Fruit fly (Drosophila melanogaster) whole organism, embryonic: ENCODE measurements around the gene RpS25.

ENCODE experiments used
- Bgb ChIP-seq: fragments of 200-800 bp; sonication (Bioruptor generic); IDR thresholded peaks from 2 replicates; pipeline ENCODE4 v1.3.6; 2022; ENCODE audit warnings: missing biosample characterization, missing genetic modification characterization; ENCODE audit not compliant: partially characterized antibody
- CG1233 ChIP-seq: fragments of 200-800 bp; sonication (Bioruptor generic); optimal IDR thresholded peaks from 4 replicates; lab custom pipeline; 2018; ENCODE audit warnings: missing biosample characterization, mild to moderate bottlenecking, missing genetic modification characterization
- CG14441 ChIP-seq: fragments of 200-800 bp; sonication (Bioruptor generic); IDR thresholded peaks from 2 replicates; pipeline ENCODE4 v1.3.6; 2022; ENCODE audit warnings: missing biosample characterization, missing genetic modification characterization
- CG1602 ChIP-seq: fragments of 200-800 bp; sonication (Bioruptor generic); optimal IDR thresholded peaks from 3 replicates; lab custom pipeline; 2016; ENCODE audit warnings: missing biosample characterization, missing genetic modification characterization
- CG16815 ChIP-seq: fragments of 200-800 bp; sonication (Bioruptor generic); optimal IDR thresholded peaks from 3 replicates; lab custom pipeline; 2017; ENCODE audit warnings: missing biosample characterization, mild to moderate bottlenecking, missing genetic modification characterization
- CG18619 ChIP-seq: fragments of 200-800 bp; sonication (Bioruptor generic); optimal IDR thresholded peaks from 3 replicates; lab custom pipeline; 2017; ENCODE audit warnings: missing biosample characterization, mild to moderate bottlenecking, missing genetic modification characterization
- CG3163 ChIP-seq: fragments of 200-800 bp; sonication (Bioruptor generic); optimal IDR thresholded peaks from 3 replicates; lab custom pipeline; 2016; ENCODE audit warnings: missing biosample characterization, missing genetic modification characterization
- CG32767 ChIP-seq: fragments of 200-800 bp; sonication (Bioruptor generic); IDR thresholded peaks from 2 replicates; pipeline ENCODE4 v1.3.6; 2022; ENCODE audit warnings: missing biosample characterization, missing genetic modification characterization
- CG34376 ChIP-seq: fragments of 200-800 bp; sonication (Bioruptor generic); optimal IDR thresholded peaks from 2 replicates; lab custom pipeline; 2018; ENCODE audit warnings: missing biosample characterization, mild to moderate bottlenecking, missing genetic modification characterization
- CG4360 ChIP-seq: fragments of 200-800 bp; sonication (Bioruptor generic); IDR thresholded peaks from 2 replicates; pipeline ENCODE4 v1.3.6; 2022; ENCODE audit warnings: missing biosample characterization, missing genetic modification characterization
- CG6813 ChIP-seq: fragments of 200-800 bp; sonication (Bioruptor generic); optimal IDR thresholded peaks from 2 replicates; lab custom pipeline; 2017; ENCODE audit warnings: missing biosample characterization, missing genetic modification characterization, mild to moderate bottlenecking, moderate library complexity, missing genetic modification reagents
- CG8089 ChIP-seq: fragments of 200-800 bp; sonication (Bioruptor generic); optimal IDR thresholded peaks from 3 replicates; lab custom pipeline; 2016; ENCODE audit warnings: missing biosample characterization, missing genetic modification characterization
- CG9437 ChIP-seq: fragments of 200-800 bp; sonication (Bioruptor generic); optimal IDR thresholded peaks from 2 replicates; lab custom pipeline; 2018; ENCODE audit warnings: missing biosample characterization, mild to moderate bottlenecking, missing genetic modification characterization
- Ets65A ChIP-seq: fragments of 200-800 bp; sonication (Bioruptor generic); peaks from one replicate; lab custom pipeline; 2016; ENCODE audit warnings: missing biosample characterization, missing genetic modification characterization
- Fer1 ChIP-seq: fragments of 200-800 bp; sonication (Bioruptor generic); optimal IDR thresholded peaks from 2 replicates; lab custom pipeline; 2017; ENCODE audit warnings: missing biosample characterization, mild to moderate bottlenecking, missing genetic modification characterization
- H2.0 ChIP-seq: fragments of 200-800 bp; sonication (Bioruptor generic); IDR thresholded peaks from 2 replicates; pipeline ENCODE4 v1.3.6; 2022; ENCODE audit warnings: missing biosample characterization, missing genetic modification characterization
- HLH54F ChIP-seq: fragments of 200-800 bp; sonication (Bioruptor generic); optimal IDR thresholded peaks from 3 replicates; lab custom pipeline; 2016; ENCODE audit warnings: missing biosample characterization, missing genetic modification characterization
- Med ChIP-seq: fragments of 200-800 bp; sonication (Bioruptor generic); peaks from one replicate; lab custom pipeline; 2016; ENCODE audit warnings: missing biosample characterization, missing genetic modification characterization, mild to moderate bottlenecking, inconsistent platforms, moderate library complexity
- Nf-YA ChIP-seq: fragments of 200-800 bp; sonication (Bioruptor generic); IDR thresholded peaks from 2 replicates; pipeline ENCODE4 v1.3.6; 2022; ENCODE audit warnings: missing biosample characterization, missing genetic modification characterization
- Oaz ChIP-seq: fragments of 200-800 bp; sonication (Bioruptor generic); IDR thresholded peaks from 2 replicates; pipeline ENCODE4 v1.3.6; 2022; ENCODE audit warnings: missing biosample characterization, missing genetic modification characterization
- Side ChIP-seq: fragments of 200-800 bp; sonication (Bioruptor generic); optimal IDR thresholded peaks from 2 replicates; lab custom pipeline; 2016; ENCODE audit warnings: missing biosample characterization, missing genetic modification characterization
- ato ChIP-seq: fragments of 200-800 bp; sonication (Bioruptor generic); IDR thresholded peaks from 2 replicates; pipeline ENCODE4 v1.3.6; 2022; ENCODE audit warnings: missing biosample characterization, missing genetic modification characterization; ENCODE audit not compliant: partially characterized antibody
- chm ChIP-seq: fragments of 200-800 bp; sonication (Bioruptor generic); IDR thresholded peaks from 2 replicates; pipeline ENCODE4 v1.3.6; 2022; ENCODE audit warnings: missing biosample characterization, missing genetic modification characterization
- dm ChIP-seq: fragments of 200-800 bp; sonication (Bioruptor generic); optimal IDR thresholded peaks from 3 replicates; lab custom pipeline; 2016; ENCODE audit warnings: missing biosample characterization, missing genetic modification characterization
- dmrt11E ChIP-seq: fragments of 200-800 bp; sonication (Bioruptor generic); optimal IDR thresholded peaks from 3 replicates; lab custom pipeline; 2018; ENCODE audit warnings: missing biosample characterization, mild to moderate bottlenecking, missing genetic modification characterization, moderate library complexity
- dpn ChIP-seq, 2 experiments: fragments of 200-800 bp; sonication (Bioruptor generic); optimal IDR thresholded peaks; 3 replicates each; lab custom pipeline; 2016; ENCODE audit warnings: missing biosample characterization in 2 of 2, missing genetic modification characterization in 2 of 2
- gcm2 ChIP-seq: fragments of 200-800 bp; sonication (Bioruptor generic); optimal IDR thresholded peaks from 2 replicates; lab custom pipeline; 2016; ENCODE audit warnings: missing biosample characterization, missing genetic modification characterization
- grn ChIP-seq: fragments of 200-800 bp; sonication (Bioruptor generic); optimal IDR thresholded peaks from 3 replicates; lab custom pipeline; 2017; ENCODE audit warnings: missing biosample characterization, missing genetic modification characterization
- gt ChIP-seq: fragments of 200-800 bp; sonication (Bioruptor generic); IDR thresholded peaks from 2 replicates; pipeline ENCODE4 v1.3.6; 2022; ENCODE audit warnings: missing biosample characterization, missing genetic modification characterization
- lbe ChIP-seq: fragments of 200-800 bp; sonication (Bioruptor generic); optimal IDR thresholded peaks from 2 replicates; lab custom pipeline; 2016; ENCODE audit warnings: missing biosample characterization, mild to moderate bottlenecking, missing genetic modification characterization
- pb ChIP-seq: fragments of 200-800 bp; sonication (Bioruptor generic); optimal IDR thresholded peaks from 3 replicates; lab custom pipeline; 2016; ENCODE audit warnings: missing biosample characterization, missing genetic modification characterization
- phol ChIP-seq: fragments of 200-800 bp; sonication (Bioruptor generic); optimal IDR thresholded peaks from 3 replicates; lab custom pipeline; 2018; ENCODE audit warnings: missing biosample characterization, mild to moderate bottlenecking, missing genetic modification characterization, moderate library complexity
- row ChIP-seq: fragments of 200-800 bp; sonication (Bioruptor generic); IDR thresholded peaks from 3 replicates; pipeline ENCODE4 v1.3.6; 2022; ENCODE audit warnings: missing biosample characterization, missing genetic modification characterization
- salm ChIP-seq: fragments of 200-800 bp; sonication (Bioruptor generic); optimal IDR thresholded peaks from 2 replicates; lab custom pipeline; 2018; ENCODE audit warnings: missing biosample characterization, mild to moderate bottlenecking, missing genetic modification characterization
- tgo ChIP-seq: fragments of 200-800 bp; sonication (Bioruptor generic); IDR thresholded peaks from 3 replicates; pipeline ENCODE4 v1.3.6; 2022; ENCODE audit warnings: missing biosample characterization, missing genetic modification characterization
- trh ChIP-seq: fragments of 200-800 bp; sonication (Bioruptor generic); optimal IDR thresholded peaks from 2 replicates; lab custom pipeline; 2016; ENCODE audit warnings: missing biosample characterization, missing genetic modification characterization
- twi ChIP-seq: fragments of 200-800 bp; optimal IDR thresholded peaks from 2 replicates; lab custom pipeline; 2019; ENCODE audit warnings: missing biosample characterization, mild to moderate bottlenecking, missing genetic modification characterization, moderate library complexity
- z ChIP-seq: fragments of 200-800 bp; sonication (Bioruptor generic); IDR thresholded peaks from 3 replicates; pipeline ENCODE4 v1.3.6; 2022; ENCODE audit warnings: missing biosample characterization, missing genetic modification characterization
- zfh2 ChIP-seq: fragments of 200-800 bp; sonication (Bioruptor generic); optimal IDR thresholded peaks from 2 replicates; lab custom pipeline; 2016; ENCODE audit warnings: missing biosample characterization, missing genetic modification characterization

Gene RpS25

dm6 chr3R:11224478-11224877, 8.4 kb upstream of the RpS25 start:
- peak; percentile 91 for TF ChIP-seq Ets65A
- no peak for TF ChIP-seq CG18619 (GFP tag; lab: Kevin White, UChicago)
- 0 out of 2 replicates have a peak, but pooled peaks have one; percentile 35 for TF ChIP-seq Bgb
- TF ChIP-seq ato (GFP tag; lab: Robert Waterston, UW), result no peak
- peak; percentile 59 for TF ChIP-seq Med

dm6 chr3R:11222587-11222986, 6.5 kb upstream of the RpS25 start:
- TF ChIP-seq CG6813 (GFP tag; lab: Kevin White, UChicago) (no peak), z (GFP tag; lab: Robert Waterston, UW) (no peak), twi (tag; lab: Kevin White, UChicago) (peak; percentile 17), phol (tag; lab: Kevin White, UChicago) (peak; percentile 92), CG8089 (GFP tag; lab: Kevin White, UChicago) (no peak), HLH54F (GFP tag; lab: Kevin White, UChicago) (no peak), trh (GFP tag; lab: Kevin White, UChicago) (no peak), dm (GFP tag; lab: Kevin White, UChicago) (peak; percentile 50), pb (GFP tag; lab: Kevin White, UChicago) (no peak), CG1233 (GFP tag; lab: Kevin White, UChicago) (no peak), CG3163 (GFP tag; lab: Kevin White, UChicago) (no peak), row (GFP tag; lab: Robert Waterston, UW) (no peak), Oaz (GFP tag; lab: Robert Waterston, UW) (no peak), gt (GFP tag; lab: Robert Waterston, UW) (no peak), Nf-YA (GFP tag; lab: Robert Waterston, UW) (no peak), dmrt11E (no peak), gcm2 (GFP tag; lab: Kevin White, UChicago) (no peak), CG1602 (no peak), dpn (GFP tag; optimal IDR thresholded peaks at IDR 0.05; lab: Kevin White, UChicago) (no peak), Fer1 (GFP tag; lab: Kevin White, UChicago) (no peak), Side (GFP tag; lab: Kevin White, UChicago) (no peak), CG9437 (no peak), chm (GFP tag; lab: Robert Waterston, UW) (no peak), salm (tag; lab: Kevin White, UChicago) (no peak), grn (GFP tag; lab: Kevin White, UChicago) (no peak), CG32767 (peak; percentile 56; the same call in 1 of the 2 replicates), CG16815 (GFP tag; lab: Kevin White, UChicago) (no peak), CG14441 (GFP tag; lab: Robert Waterston, UW) (no peak), lbe (GFP tag; lab: Kevin White, UChicago) (no peak), zfh2 (GFP tag; lab: Kevin White, UChicago) (no peak), CG4360 (GFP tag; lab: Robert Waterston, UW) (peak; percentile 12; the same call in 1 of the 2 replicates), CG34376 (GFP tag; lab: Kevin White, UChicago) (no peak), tgo (GFP tag; lab: Robert Waterston, UW) (no peak), H2.0 (no peak)
